Fruit fly (Drosophila melanogaster) whole organism, embryonic: Measurements from ENCODE around the gene ssp7.

Experiments
- ATbp ChIP-seq: fragments of 200-800 bp; sonication (Bioruptor generic); optimal IDR thresholded peaks from 2 replicates; lab custom pipeline; 2017; ENCODE audit warnings: missing biosample characterization, mild to moderate bottlenecking, missing genetic modification characterization, missing genetic modification reagents
- Atf6 ChIP-seq: fragments of 200-800 bp; sonication (Bioruptor generic); IDR thresholded peaks from 2 replicates; pipeline ENCODE4 v1.3.6; 2022; ENCODE audit warnings: missing biosample characterization, missing genetic modification characterization
- B-H1 ChIP-seq: fragments of 200-800 bp; sonication (Bioruptor generic); IDR thresholded peaks from 3 replicates; pipeline ENCODE4 v1.3.6; 2022; ENCODE audit warnings: missing biosample characterization, missing genetic modification characterization
- Blimp-1 ChIP-seq: fragments of 200-800 bp; sonication (Bioruptor generic); optimal IDR thresholded peaks from 3 replicates; lab custom pipeline; 2018; ENCODE audit warnings: missing biosample characterization, missing genetic modification characterization, mild to moderate bottlenecking, moderate library complexity, missing genetic modification reagents
- CG10565 ChIP-seq: fragments of 200-800 bp; sonication (Bioruptor generic); optimal IDR thresholded peaks from 3 replicates; lab custom pipeline; 2016; ENCODE audit warnings: missing biosample characterization, mild to moderate bottlenecking, missing genetic modification characterization
- CG12391 ChIP-seq: fragments of 200-800 bp; sonication (Bioruptor generic); optimal IDR thresholded peaks from 3 replicates; lab custom pipeline; 2018; ENCODE audit warnings: missing biosample characterization, mild to moderate bottlenecking, missing genetic modification characterization, moderate library complexity
- CG15696 ChIP-seq: fragments of 200-800 bp; sonication (Bioruptor generic); optimal IDR thresholded peaks from 2 replicates; lab custom pipeline; 2019; ENCODE audit warnings: missing biosample characterization, mild to moderate bottlenecking, missing genetic modification characterization, moderate library complexity
- CG32532 ChIP-seq: fragments of 200-800 bp; sonication (Bioruptor generic); IDR thresholded peaks from 2 replicates; pipeline ENCODE4 v1.3.6; 2022; ENCODE audit warnings: missing biosample characterization, missing genetic modification characterization
- CG33213 ChIP-seq: fragments of 200-800 bp; sonication (Bioruptor generic); optimal IDR thresholded peaks from 3 replicates; lab custom pipeline; 2016; ENCODE audit warnings: missing biosample characterization, missing genetic modification characterization
- CG34376 ChIP-seq: fragments of 200-800 bp; sonication (Bioruptor generic); optimal IDR thresholded peaks from 2 replicates; lab custom pipeline; 2018; ENCODE audit warnings: missing biosample characterization, mild to moderate bottlenecking, missing genetic modification characterization
- CG7786 ChIP-seq: fragments of 200-800 bp; sonication (Bioruptor generic); optimal IDR thresholded peaks from 2 replicates; lab custom pipeline; 2016; ENCODE audit warnings: missing biosample characterization, missing genetic modification characterization
- CG7839 ChIP-seq: fragments of 200-800 bp; sonication (Bioruptor generic); optimal IDR thresholded peaks from 3 replicates; lab custom pipeline; 2018; ENCODE audit warnings: missing biosample characterization, mild to moderate bottlenecking, missing genetic modification characterization, moderate library complexity
- CoRest ChIP-seq: fragments of 200-800 bp; sonication (Bioruptor generic); optimal IDR thresholded peaks from 3 replicates; lab custom pipeline; 2018; ENCODE audit warnings: missing biosample characterization, mild to moderate bottlenecking, missing genetic modification characterization, moderate library complexity
- Doc2 ChIP-seq: fragments of 200-800 bp; sonication (Bioruptor generic); IDR thresholded peaks from 2 replicates; pipeline ENCODE4 v1.3.6; 2022; ENCODE audit warnings: missing biosample characterization, missing genetic modification characterization
- Dp ChIP-seq: fragments of 200-800 bp; sonication (Bioruptor generic); optimal IDR thresholded peaks from 2 replicates; lab custom pipeline; 2018; ENCODE audit warnings: missing biosample characterization, mild to moderate bottlenecking, missing genetic modification characterization, moderate library complexity
- Hr3 ChIP-seq: fragments of 200-800 bp; sonication (Bioruptor generic); optimal IDR thresholded peaks from 3 replicates; lab custom pipeline; 2016; ENCODE audit warnings: missing biosample characterization, missing genetic modification characterization
- Kr ChIP-seq: fragments of 200-800 bp; sonication (Bioruptor generic); optimal IDR thresholded peaks from 2 replicates; lab custom pipeline; 2017; ENCODE audit warnings: missing biosample characterization, mild to moderate bottlenecking, missing genetic modification characterization
- Pdp1 ChIP-seq, 2 experiments: fragments of 200-800 bp; sonication (Bioruptor generic); optimal IDR thresholded peaks; 3 replicates each; lab custom pipeline; 2016; ENCODE audit warnings: missing biosample characterization in 2 of 2, missing genetic modification characterization in 2 of 2, mild to moderate bottlenecking in 1 of 2, moderate library complexity in 1 of 2
- Sin3A ChIP-seq: fragments of >200 bp; optimal IDR thresholded peaks from 2 replicates; lab custom pipeline; 2018
- al ChIP-seq: fragments of 200-800 bp; sonication (Bioruptor generic); IDR thresholded peaks from 2 replicates; pipeline ENCODE4 v1.3.6; 2022; ENCODE audit warnings: missing biosample characterization, missing genetic modification characterization
- ash1 ChIP-seq: fragments of 200-800 bp; sonication (Bioruptor generic); optimal IDR thresholded peaks from 2 replicates; lab custom pipeline; 2018; ENCODE audit warnings: missing biosample characterization, mild to moderate bottlenecking, missing genetic modification characterization
- ato ChIP-seq: fragments of 200-800 bp; sonication (Bioruptor generic); IDR thresholded peaks from 2 replicates; pipeline ENCODE4 v1.3.6; 2022; ENCODE audit warnings: missing biosample characterization, missing genetic modification characterization; ENCODE audit not compliant: partially characterized antibody
- bbx ChIP-seq: fragments of 200-800 bp; sonication (Bioruptor generic); IDR thresholded peaks from 2 replicates; pipeline ENCODE4 v1.3.6; 2022; ENCODE audit warnings: missing biosample characterization, missing genetic modification characterization; ENCODE audit not compliant: partially characterized antibody
- dan ChIP-seq: fragments of 200-800 bp; sonication (Bioruptor generic); IDR thresholded peaks from 2 replicates; pipeline ENCODE4 v1.3.6; 2022; ENCODE audit warnings: missing biosample characterization, missing genetic modification characterization
- dmrt99B ChIP-seq: fragments of 200-800 bp; sonication (Bioruptor generic); optimal IDR thresholded peaks from 2 replicates; lab custom pipeline; 2018; ENCODE audit warnings: missing biosample characterization, mild to moderate bottlenecking, missing genetic modification characterization, moderate library complexity
- dpn ChIP-seq, 2 experiments: fragments of 200-800 bp; sonication (Bioruptor generic); optimal IDR thresholded peaks; 3 replicates each; lab custom pipeline; 2016; ENCODE audit warnings: missing biosample characterization in 2 of 2, missing genetic modification characterization in 2 of 2
- ftz-f1 ChIP-seq: fragments of 200-800 bp; sonication (Bioruptor generic); optimal IDR thresholded peaks from 2 replicates; lab custom pipeline; 2016; ENCODE audit warnings: missing biosample characterization, missing genetic modification characterization
- gsb ChIP-seq: fragments of 200-800 bp; sonication (Bioruptor generic); IDR thresholded peaks from 2 replicates; pipeline ENCODE4 v1.3.6; 2022; ENCODE audit warnings: missing biosample characterization, missing genetic modification characterization
- gt ChIP-seq: fragments of 200-800 bp; sonication (Bioruptor generic); IDR thresholded peaks from 2 replicates; pipeline ENCODE4 v1.3.6; 2022; ENCODE audit warnings: missing biosample characterization, missing genetic modification characterization
- h ChIP-seq: fragments of >200 bp; optimal IDR thresholded peaks from 2 replicates; lab custom pipeline; 2017
- hbn ChIP-seq: fragments of 200-800 bp; sonication (Bioruptor generic); IDR thresholded peaks from 2 replicates; pipeline ENCODE4 v1.3.6; 2022; ENCODE audit warnings: missing biosample characterization, missing genetic modification characterization; ENCODE audit not compliant: partially characterized antibody
- hkb ChIP-seq, 2 experiments: fragments of 200-800 bp in 1 of 2; fragments of >200 bp in 1 of 2; sonication (Bioruptor generic) in 1 of 2; IDR thresholded peaks in 1 of 2; optimal IDR thresholded peaks in 1 of 2; 2 replicates each; pipeline versions ENCODE4 v1.3.6 to Lab custom; 2017 to 2022; ENCODE audit warnings: missing biosample characterization in 1 of 2, missing genetic modification characterization in 1 of 2
- hth ChIP-seq: fragments of >200 bp; optimal IDR thresholded peaks from 2 replicates; lab custom pipeline; 2017; ENCODE audit warnings: inconsistent platforms
- ind ChIP-seq: fragments of 200-800 bp; sonication (Bioruptor generic); optimal IDR thresholded peaks from 3 replicates; lab custom pipeline; 2016; ENCODE audit warnings: missing biosample characterization, missing genetic modification characterization
- jumu ChIP-seq: fragments of 200-800 bp; sonication (Bioruptor generic); optimal IDR thresholded peaks from 3 replicates; lab custom pipeline; 2016; ENCODE audit warnings: missing biosample characterization, missing genetic modification characterization
- odd ChIP-seq: fragments of 200-800 bp; sonication (Bioruptor generic); optimal IDR thresholded peaks from 2 replicates; lab custom pipeline; 2017; ENCODE audit warnings: missing biosample characterization, mild to moderate bottlenecking, missing genetic modification characterization
- pita ChIP-seq: fragments of 200-800 bp; sonication (Bioruptor generic); optimal IDR thresholded peaks from 2 replicates; lab custom pipeline; 2017; ENCODE audit warnings: missing biosample characterization, mild to moderate bottlenecking, missing genetic modification characterization
- ranshi ChIP-seq: fragments of 200-800 bp; sonication (Bioruptor generic); IDR thresholded peaks from 2 replicates; pipeline ENCODE4 v1.3.6; 2022; ENCODE audit warnings: missing biosample characterization, missing genetic modification characterization
- row ChIP-seq: fragments of 200-800 bp; sonication (Bioruptor generic); IDR thresholded peaks from 3 replicates; pipeline ENCODE4 v1.3.6; 2022; ENCODE audit warnings: missing biosample characterization, missing genetic modification characterization
- schlank ChIP-seq: fragments of 200-800 bp; sonication (Bioruptor generic); optimal IDR thresholded peaks from 2 replicates; lab custom pipeline; 2018; ENCODE audit warnings: missing biosample characterization, mild to moderate bottlenecking, missing genetic modification characterization
- trh ChIP-seq: fragments of 200-800 bp; sonication (Bioruptor generic); optimal IDR thresholded peaks from 2 replicates; lab custom pipeline; 2016; ENCODE audit warnings: missing biosample characterization, missing genetic modification characterization
- z ChIP-seq: fragments of 200-800 bp; sonication (Bioruptor generic); IDR thresholded peaks from 3 replicates; pipeline ENCODE4 v1.3.6; 2022; ENCODE audit warnings: missing biosample characterization, missing genetic modification characterization

The ssp7 gene

DNA sequence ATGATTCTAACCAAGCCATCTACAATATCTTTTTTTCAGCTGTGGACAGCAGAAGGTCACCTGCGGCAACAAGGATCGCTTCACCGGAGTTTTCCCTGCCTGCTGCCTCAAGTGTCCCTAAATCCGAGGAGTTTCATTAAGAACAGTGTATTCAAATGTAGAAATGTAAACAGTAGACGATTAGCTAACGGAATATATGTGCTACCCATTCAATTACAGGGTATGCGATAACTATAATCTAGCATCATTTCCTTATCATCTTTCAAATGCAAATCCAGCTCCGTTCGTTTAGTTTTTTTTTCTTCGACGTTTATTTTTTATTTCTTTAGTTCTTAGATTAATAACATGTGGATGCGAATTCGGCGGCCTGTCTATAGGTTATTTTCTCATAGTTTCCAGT is 4.5 kb upstream of the ssp7 start (continued):
- TF ChIP-seq CoRest (tag; lab: Kevin White, UChicago), result no peak

DNA sequence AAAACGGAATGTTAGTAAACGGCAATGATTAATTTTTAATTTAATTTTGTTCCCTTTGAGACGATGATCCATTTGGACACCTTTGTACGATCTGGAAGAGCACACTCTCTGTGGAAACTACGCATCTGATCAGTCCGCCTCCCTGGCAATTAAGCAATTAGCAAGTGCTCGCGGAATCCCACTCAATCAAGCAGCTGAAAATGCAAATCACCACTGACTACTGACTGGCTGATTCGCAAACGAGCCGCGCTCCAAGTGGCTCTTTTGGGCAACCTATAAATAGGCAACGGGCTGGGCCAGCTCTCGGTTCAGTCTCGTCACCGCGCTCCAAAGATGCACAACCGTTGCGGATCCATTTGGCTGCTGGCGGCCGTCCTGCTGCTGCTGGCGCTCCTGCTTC is 3.8 kb upstream of the ssp7 start, which contains the start of gene CG15201:
TSS of gene CG15201 (plus strand) at position 301 of the 400 bp plus-strand sequence.
- TF ChIP-seq z (GFP tag; lab: Robert Waterston, UW), result 0 out of 3 replicates have a peak, but pooled peaks have one; percentile 25
- TF ChIP-seq ranshi (GFP tag; lab: Robert Waterston, UW), result no peak
- TF ChIP-seq CG7786, result no peak

DNA sequence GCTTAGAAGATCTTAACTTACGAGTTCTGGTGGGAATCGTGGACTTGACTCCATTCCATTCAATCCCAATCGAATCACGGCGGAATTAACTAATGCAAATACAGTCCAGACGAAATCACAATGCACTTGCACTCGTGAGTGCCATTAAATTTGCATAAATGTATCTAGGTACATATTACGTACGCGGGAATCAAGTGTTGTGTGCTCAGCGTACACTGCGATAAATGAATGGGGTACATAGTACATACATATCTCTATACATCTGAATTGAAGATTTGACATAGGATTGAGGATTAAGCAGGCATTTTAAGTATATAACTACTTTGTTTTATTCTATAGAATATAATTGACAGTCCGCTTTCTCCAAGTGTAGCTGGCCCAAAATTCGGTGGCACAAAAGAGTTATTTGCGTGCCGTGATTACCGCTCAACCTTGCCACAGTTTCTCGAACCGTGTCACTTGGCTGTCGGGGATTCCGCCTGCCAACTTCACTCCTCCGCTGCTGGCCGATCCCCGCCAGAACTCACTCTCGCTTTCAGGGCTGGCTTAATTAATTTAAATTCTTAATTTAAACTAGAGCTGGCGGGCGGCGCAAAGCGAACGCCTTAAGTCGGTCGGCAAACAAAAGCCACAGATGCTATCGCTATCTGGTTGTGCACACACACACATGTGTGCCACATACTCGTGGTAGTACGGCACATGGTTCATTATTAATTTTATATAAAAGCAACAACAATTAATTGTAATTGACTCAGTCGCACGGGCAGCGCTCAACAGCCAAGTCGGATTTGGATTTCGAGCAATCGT is 1.9 kb upstream of the ssp7 start, which contains the start of the genes CG15199 and CG15202:
TSS of gene CG15199 (minus strand) at position 51 of the 807 bp plus-strand sequence.
TSS of gene CG15202 (plus strand) at position 757 of the 807 bp plus-strand sequence.
- TF ChIP-seq dmrt99B (tag; lab: Kevin White, UChicago) (peak; percentile 50), dpn (GFP tag; optimal IDR thresholded peaks at IDR 0.05; lab: Kevin White, UChicago) (peak in 1 of 2 experiments; percentile 8), CG7839 (tag; lab: Kevin White, UChicago) (peak; percentile 46), CG12391 (tag; lab: Kevin White, UChicago) (no peak), ATbp (no peak)

- TF ChIP-seq Dp (no peak), B-H1 (GFP tag; lab: Robert Waterston, UW) (no peak), CG34376 (no peak), ind (GFP tag; lab: Kevin White, UChicago) (peak; percentile 18), al (GFP tag; lab: Robert Waterston, UW) (no peak), Sin3A (lab: Kevin White, UChicago) (peak; percentile 19), CG32532 (GFP tag; lab: Robert Waterston, UW) (peak; percentile 24), ranshi (GFP tag; lab: Robert Waterston, UW) (0 out of 2 replicates have a peak, but pooled peaks have one; percentile 29), CG10565 (GFP tag; lab: Kevin White, UChicago) (no peak), Atf6 (GFP tag; lab: Robert Waterston, UW) (no peak), bbx (GFP tag; lab: Robert Waterston, UW) (peak; percentile 83), schlank (tag; lab: Kevin White, UChicago) (no peak), pita (no peak), gsb (GFP tag; lab: Robert Waterston, UW) (no peak), hbn (peak; percentile 56; the same call in 1 of the 2 replicates), CG33213 (no peak), odd (GFP tag; lab: Kevin White, UChicago) (no peak), jumu (GFP tag; lab: Kevin White, UChicago) (peak; percentile 48), gt (GFP tag; lab: Robert Waterston, UW) (no peak), ash1 (no peak), CG15696 (tag; lab: Kevin White, UChicago) (no peak), dan (no peak), row (GFP tag; lab: Robert Waterston, UW) (peak; percentile 77), hth (no peak), Hr3 (GFP tag; lab: Kevin White, UChicago) (peak; percentile 23), hkb (optimal IDR thresholded peaks at IDR 0.05; lab: Kevin White, UChicago) (no peak), hkb (GFP tag; IDR thresholded peaks at IDR 0.05; lab: Robert Waterston, UW) (peak; percentile 25; the same call in 1 of the 2 replicates), Pdp1 (GFP tag; optimal IDR thresholded peaks at IDR 0.05; lab: Kevin White, UChicago) (peak; percentile 20 to 46), Kr (GFP tag; lab: Kevin White, UChicago) (no peak), trh (GFP tag; lab: Kevin White, UChicago) (no peak), ato (peak; percentile 80), h (lab: Kevin White, UChicago) (no peak), Blimp-1 (GFP tag; lab: Kevin White, UChicago) (peak; percentile 8), Doc2 (GFP tag; lab: Robert Waterston, UW) (no peak), ftz-f1 (GFP tag; lab: Kevin White, UChicago) (no peak)
These were observed 2.4 kb downstream of the ssp7 start, which contains the start of gene CDK2AP1 for dm6 chrX:11137566-11138186. Gene CDK2AP1, plus strand, starts transcription at chrX:11137859.
